Fruit fly (Drosophila melanogaster) whole organism, embryonic: ENCODE data around the gene Prosbeta2R2.

Experiments used
- B-H1 ChIP-seq: fragments of 200-800 bp; sonication (Bioruptor generic); IDR thresholded peaks from 3 replicates; pipeline ENCODE4 v1.3.6; 2022; ENCODE audit warnings: missing biosample characterization, missing genetic modification characterization
- Blimp-1 ChIP-seq: fragments of 200-800 bp; sonication (Bioruptor generic); optimal IDR thresholded peaks from 3 replicates; lab custom pipeline; 2018; ENCODE audit warnings: missing biosample characterization, missing genetic modification characterization, mild to moderate bottlenecking, moderate library complexity, missing genetic modification reagents
- BtbVII ChIP-seq: fragments of 200-800 bp; sonication (Bioruptor generic); optimal IDR thresholded peaks from 3 replicates; lab custom pipeline; 2017; ENCODE audit warnings: missing biosample characterization, mild to moderate bottlenecking, missing genetic modification characterization
- CG10959 ChIP-seq: fragments of 200-800 bp; sonication (Bioruptor generic); IDR thresholded peaks from 2 replicates; pipeline ENCODE4 v1.3.6; 2022; ENCODE audit warnings: missing biosample characterization, missing genetic modification characterization
- CG11398 ChIP-seq: fragments of 200-800 bp; sonication (Bioruptor generic); optimal IDR thresholded peaks from 2 replicates; lab custom pipeline; 2016; ENCODE audit warnings: missing biosample characterization, missing genetic modification characterization
- CG11504 ChIP-seq: fragments of 200-800 bp; sonication (Bioruptor generic); optimal IDR thresholded peaks from 3 replicates; lab custom pipeline; 2019; ENCODE audit warnings: missing biosample characterization, mild to moderate bottlenecking, missing genetic modification characterization, moderate library complexity
- CG11560 ChIP-seq: fragments of 200-800 bp; sonication (Bioruptor generic); IDR thresholded peaks from 3 replicates; pipeline ENCODE4 v1.3.6; 2022; ENCODE audit warnings: missing biosample characterization, missing genetic modification characterization
- CG12071 ChIP-seq: fragments of 200-800 bp; sonication (Bioruptor generic); optimal IDR thresholded peaks from 3 replicates; lab custom pipeline; 2018; ENCODE audit warnings: missing biosample characterization, mild to moderate bottlenecking, missing genetic modification characterization
- CG12104 ChIP-seq: fragments of 200-800 bp; sonication (Bioruptor generic); optimal IDR thresholded peaks from 3 replicates; lab custom pipeline; 2016; ENCODE audit warnings: missing biosample characterization, missing genetic modification characterization
- CG13296 ChIP-seq: fragments of 200-800 bp; sonication (Bioruptor generic); optimal IDR thresholded peaks from 3 replicates; lab custom pipeline; 2018; ENCODE audit warnings: missing biosample characterization, mild to moderate bottlenecking, missing genetic modification characterization
- CG14441 ChIP-seq: fragments of 200-800 bp; sonication (Bioruptor generic); IDR thresholded peaks from 2 replicates; pipeline ENCODE4 v1.3.6; 2022; ENCODE audit warnings: missing biosample characterization, missing genetic modification characterization
- CG1603 ChIP-seq: fragments of 200-800 bp; sonication (Bioruptor generic); optimal IDR thresholded peaks from 2 replicates; lab custom pipeline; 2019; ENCODE audit warnings: missing biosample characterization, mild to moderate bottlenecking, missing genetic modification characterization, moderate library complexity
- CG17361 ChIP-seq: fragments of 200-800 bp; sonication (Bioruptor generic); IDR thresholded peaks from 3 replicates; pipeline ENCODE4 v1.3.6; 2022; ENCODE audit warnings: missing biosample characterization, missing genetic modification characterization
- CG18619 ChIP-seq: fragments of 200-800 bp; sonication (Bioruptor generic); optimal IDR thresholded peaks from 3 replicates; lab custom pipeline; 2017; ENCODE audit warnings: missing biosample characterization, mild to moderate bottlenecking, missing genetic modification characterization
- CG5245 ChIP-seq: fragments of 200-800 bp; sonication (Bioruptor generic); optimal IDR thresholded peaks from 3 replicates; lab custom pipeline; 2016; ENCODE audit warnings: missing biosample characterization, missing genetic modification characterization
- CG6254 ChIP-seq: fragments of 200-800 bp; sonication (Bioruptor generic); optimal IDR thresholded peaks from 3 replicates; lab custom pipeline; 2017; ENCODE audit warnings: mild to moderate bottlenecking, missing biosample characterization, missing genetic modification reagents, missing genetic modification characterization
- CG7357 ChIP-seq: fragments of 200-800 bp; sonication (Bioruptor generic); IDR thresholded peaks from 3 replicates; pipeline ENCODE4 v1.3.6; 2022; ENCODE audit warnings: missing biosample characterization, missing genetic modification characterization
- CG7372 ChIP-seq: fragments of 200-800 bp; sonication (Bioruptor generic); IDR thresholded peaks from 2 replicates; pipeline ENCODE4 v1.3.6; 2022; ENCODE audit warnings: missing biosample characterization, missing genetic modification characterization
- CG7556 ChIP-seq: fragments of 200-800 bp; sonication (Bioruptor generic); optimal IDR thresholded peaks from 2 replicates; lab custom pipeline; 2017; ENCODE audit warnings: missing biosample characterization, mild to moderate bottlenecking, missing genetic modification characterization
- CG8478 ChIP-seq: fragments of >200 bp; optimal IDR thresholded peaks from 2 replicates; lab custom pipeline; 2018
- CG9727 ChIP-seq: fragments of 200-800 bp; sonication (Bioruptor generic); optimal IDR thresholded peaks from 3 replicates; lab custom pipeline; 2017; ENCODE audit warnings: missing biosample characterization, mild to moderate bottlenecking, missing genetic modification characterization
- CG9817 ChIP-seq: fragments of 200-800 bp; sonication (Bioruptor generic); optimal IDR thresholded peaks from 2 replicates; lab custom pipeline; 2018; ENCODE audit warnings: missing biosample characterization, mild to moderate bottlenecking, missing genetic modification characterization, moderate library complexity
- CTCF ChIP-seq: fragments of 200-800 bp; sonication (Bioruptor generic); optimal IDR thresholded peaks from 2 replicates; lab custom pipeline; 2017; ENCODE audit warnings: missing biosample characterization, mild to moderate bottlenecking, missing genetic modification characterization, moderate library complexity
- Hand ChIP-seq: fragments of 200-800 bp; sonication (Bioruptor generic); optimal IDR thresholded peaks from 2 replicates; lab custom pipeline; 2017; ENCODE audit warnings: mild to moderate bottlenecking, missing biosample characterization, missing genetic modification reagents, missing genetic modification characterization
- HmgZ ChIP-seq: fragments of 200-800 bp; sonication (Bioruptor generic); optimal IDR thresholded peaks from 2 replicates; lab custom pipeline; 2018; ENCODE audit warnings: missing biosample characterization, mild to moderate bottlenecking, missing genetic modification characterization
- Hmx ChIP-seq: fragments of 200-800 bp; sonication (Bioruptor generic); optimal IDR thresholded peaks from 2 replicates; lab custom pipeline; 2016; ENCODE audit warnings: missing biosample characterization, missing genetic modification characterization
- Hr78 ChIP-seq, 2 experiments: fragments of 200-800 bp in 1 of 2; fragments of >200 bp in 1 of 2; sonication (Bioruptor generic) in 1 of 2; optimal IDR thresholded peaks; 2 replicates each; lab custom pipeline; 2017 to 2019; ENCODE audit warnings: missing biosample characterization in 2 of 2, missing genetic modification characterization in 2 of 2, mild to moderate bottlenecking in 1 of 2, moderate library complexity in 1 of 2
- Max ChIP-seq: fragments of 200-800 bp; sonication (Bioruptor generic); optimal IDR thresholded peaks from 2 replicates; lab custom pipeline; 2016; ENCODE audit warnings: missing biosample characterization, mild to moderate bottlenecking, missing genetic modification characterization
- Mes4 ChIP-seq: fragments of 200-800 bp; sonication (Bioruptor generic); optimal IDR thresholded peaks from 2 replicates; lab custom pipeline; 2016; ENCODE audit warnings: missing biosample characterization, missing genetic modification characterization
- Oli ChIP-seq: fragments of 200-800 bp; sonication (Bioruptor generic); optimal IDR thresholded peaks from 2 replicates; lab custom pipeline; 2018; ENCODE audit warnings: missing biosample characterization, mild to moderate bottlenecking, missing genetic modification characterization, moderate library complexity
- Optix ChIP-seq: fragments of 200-800 bp; sonication (Bioruptor generic); IDR thresholded peaks from 3 replicates; pipeline ENCODE4 v1.3.6; 2022; ENCODE audit warnings: missing biosample characterization, missing genetic modification characterization
- Side ChIP-seq: fragments of 200-800 bp; sonication (Bioruptor generic); optimal IDR thresholded peaks from 2 replicates; lab custom pipeline; 2016; ENCODE audit warnings: missing biosample characterization, missing genetic modification characterization
- aop ChIP-seq: fragments of 200-800 bp; sonication (Bioruptor generic); IDR thresholded peaks from 2 replicates; pipeline ENCODE4 v1.3.6; 2022; ENCODE audit warnings: missing biosample characterization, missing genetic modification characterization
- bab2 ChIP-seq: fragments of 200-800 bp; sonication (Bioruptor generic); optimal IDR thresholded peaks from 2 replicates; lab custom pipeline; 2016; ENCODE audit warnings: missing biosample characterization, missing genetic modification characterization
- crol ChIP-seq: fragments of 200-800 bp; sonication (Bioruptor generic); IDR thresholded peaks from 2 replicates; pipeline ENCODE4 v1.3.6; 2022; ENCODE audit warnings: missing biosample characterization, missing genetic modification characterization
- gcm2 ChIP-seq: fragments of 200-800 bp; sonication (Bioruptor generic); optimal IDR thresholded peaks from 2 replicates; lab custom pipeline; 2016; ENCODE audit warnings: missing biosample characterization, missing genetic modification characterization
- hkb ChIP-seq, 2 experiments: fragments of 200-800 bp in 1 of 2; fragments of >200 bp in 1 of 2; sonication (Bioruptor generic) in 1 of 2; IDR thresholded peaks in 1 of 2; optimal IDR thresholded peaks in 1 of 2; 2 replicates each; pipeline versions ENCODE4 v1.3.6 to Lab custom; 2017 to 2022; ENCODE audit warnings: missing biosample characterization in 1 of 2, missing genetic modification characterization in 1 of 2
- nerfin-2 ChIP-seq: fragments of 200-800 bp; sonication (Bioruptor generic); IDR thresholded peaks from 2 replicates; pipeline ENCODE4 v1.3.6; 2022; ENCODE audit warnings: missing biosample characterization, missing genetic modification characterization; ENCODE audit not compliant: partially characterized antibody
- odd ChIP-seq: fragments of 200-800 bp; sonication (Bioruptor generic); optimal IDR thresholded peaks from 2 replicates; lab custom pipeline; 2017; ENCODE audit warnings: missing biosample characterization, mild to moderate bottlenecking, missing genetic modification characterization
- psq ChIP-seq: fragments of 200-800 bp; sonication (Bioruptor generic); optimal IDR thresholded peaks from 2 replicates; lab custom pipeline; 2017; ENCODE audit warnings: missing biosample characterization, missing genetic modification characterization
- rib ChIP-seq: fragments of 200-800 bp; sonication (Bioruptor generic); IDR thresholded peaks from 2 replicates; pipeline ENCODE4 v1.3.6; 2022; ENCODE audit warnings: missing biosample characterization, missing genetic modification characterization
- sc ChIP-seq, 3 experiments: fragments of >200 bp in 2 of 3; fragments of 200-800 bp in 1 of 3; sonication (Bioruptor generic) in 1 of 3; optimal IDR thresholded peaks; 2 replicates in 2 of 3; 3 replicates in 1 of 3; lab custom pipeline; 2017; ENCODE audit warnings: mild to moderate bottlenecking in 1 of 3, missing biosample characterization in 1 of 3, missing genetic modification characterization in 1 of 3, missing genetic modification reagents in 1 of 3
- seq ChIP-seq: fragments of 200-800 bp; sonication (Bioruptor generic); IDR thresholded peaks from 2 replicates; pipeline ENCODE4 v1.3.6; 2022; ENCODE audit warnings: missing biosample characterization, missing genetic modification characterization
- tin ChIP-seq: fragments of 200-800 bp; sonication (Bioruptor generic); optimal IDR thresholded peaks from 3 replicates; lab custom pipeline; 2016; ENCODE audit warnings: missing biosample characterization, missing genetic modification characterization
- ttk ChIP-seq: fragments of 200-800 bp; sonication (Bioruptor generic); IDR thresholded peaks from 2 replicates; pipeline ENCODE4 v2.1.2; 2022; ENCODE audit warnings: missing biosample characterization, missing genetic modification characterization
- twi ChIP-seq: fragments of 200-800 bp; optimal IDR thresholded peaks from 2 replicates; lab custom pipeline; 2019; ENCODE audit warnings: missing biosample characterization, mild to moderate bottlenecking, missing genetic modification characterization, moderate library complexity
- unc-4 ChIP-seq: fragments of 200-800 bp; sonication (Bioruptor generic); IDR thresholded peaks from 2 replicates; pipeline ENCODE4 v1.3.6; 2022; ENCODE audit warnings: missing biosample characterization, missing genetic modification characterization; ENCODE audit not compliant: partially characterized antibody
- zfh1 ChIP-seq: fragments of 200-800 bp; sonication (Bioruptor generic); IDR thresholded peaks from 3 replicates; pipeline ENCODE4 v1.3.6; 2022; ENCODE audit warnings: missing biosample characterization, missing genetic modification characterization

Gene Prosbeta2R2

dm6 chr3R:5263311-5264250 is 44.3 kb upstream of the Prosbeta2R2 start (continued):
- peak; percentile 80 for TF ChIP-seq twi (tag; lab: Kevin White, UChicago)
- no peak for TF ChIP-seq CG8478 (lab: Kevin White, UChicago)
- TF ChIP-seq B-H1, result peak; percentile 51; the same call in 2 of the 3 replicates
- peak; percentile 55 for TF ChIP-seq CG12071 (GFP tag; lab: Kevin White, UChicago)
- peak; percentile 89 for TF ChIP-seq odd (GFP tag; lab: Kevin White, UChicago)
- TF ChIP-seq CG6254 (GFP tag; lab: Kevin White, UChicago), result peak; percentile 73
- TF ChIP-seq CG7556, result peak; percentile 92
- TF ChIP-seq tin (GFP tag; lab: Kevin White, UChicago), result peak; percentile 82
- TF ChIP-seq Side (GFP tag; lab: Kevin White, UChicago), result no peak
- TF ChIP-seq rib (GFP tag; lab: Robert Waterston, UW), result peak; percentile 32
- TF ChIP-seq Max, result peak; percentile 69
- peak; percentile 82 for TF ChIP-seq Blimp-1 (GFP tag; lab: Kevin White, UChicago)
- TF ChIP-seq crol (GFP tag; lab: Robert Waterston, UW), result peak; percentile 91
- TF ChIP-seq Optix (GFP tag; lab: Robert Waterston, UW), result peak; percentile 43; the same call in 1 of the 3 replicates
- TF ChIP-seq CG18619, result peak; percentile 92
- peak; percentile 89 for TF ChIP-seq BtbVII (GFP tag; lab: Kevin White, UChicago)
- no peak for TF ChIP-seq unc-4 (GFP tag; lab: Robert Waterston, UW)
- TF ChIP-seq psq (GFP tag; lab: Kevin White, UChicago), result peak; percentile 79
- TF ChIP-seq HmgZ (tag; lab: Kevin White, UChicago), result no peak
- TF ChIP-seq zfh1 (GFP tag; lab: Robert Waterston, UW), result 0 out of 3 replicates have a peak, but pooled peaks have one; percentile 45
- 0 out of 2 replicates have a peak, but pooled peaks have one; percentile 32 for TF ChIP-seq CG10959 (GFP tag; lab: Robert Waterston, UW)
- no peak for TF ChIP-seq nerfin-2
- peak; percentile 73; the same call in 2 of the 3 replicates for TF ChIP-seq CG11560 (tag; lab: Robert Waterston, UW)
- no peak for TF ChIP-seq Mes4
- peak; percentile 73 for TF ChIP-seq Hand (GFP tag; lab: Kevin White, UChicago)
- peak; percentile 11 for TF ChIP-seq gcm2 (GFP tag; lab: Kevin White, UChicago)
- TF ChIP-seq CTCF (GFP tag; lab: Kevin White, UChicago), result peak; percentile 45
- TF ChIP-seq ttk (GFP tag; lab: Robert Waterston, UW), result peak; percentile 70
- TF ChIP-seq CG5245 (GFP tag; lab: Kevin White, UChicago), result peak; percentile 52
- TF ChIP-seq Hmx (GFP tag; lab: Kevin White, UChicago), result no peak
- no peak for TF ChIP-seq hkb (optimal IDR thresholded peaks at IDR 0.05; lab: Kevin White, UChicago)
- TF ChIP-seq hkb (GFP tag; IDR thresholded peaks at IDR 0.05; lab: Robert Waterston, UW), result peak; percentile 68
- TF ChIP-seq bab2 (GFP tag; lab: Kevin White, UChicago), result no peak
- peak; percentile 93 for TF ChIP-seq CG13296 (GFP tag; lab: Kevin White, UChicago)
- TF ChIP-seq sc (optimal IDR thresholded peaks at IDR 0.05; lab: Kevin White, UChicago), result no peak
- TF ChIP-seq sc (GFP tag; optimal IDR thresholded peaks at IDR 0.05; lab: Kevin White, UChicago), result peak; percentile 81
- peak in 1 of 2 experiments; percentile 52 for TF ChIP-seq Hr78 (GFP tag; optimal IDR thresholded peaks at IDR 0.05; lab: Kevin White, UChicago)
- peak; percentile 79 for TF ChIP-seq seq (GFP tag; lab: Robert Waterston, UW)
- TF ChIP-seq CG11398 (GFP tag; lab: Kevin White, UChicago), result no peak
- peak; percentile 97 for TF ChIP-seq CG17361 (GFP tag; lab: Robert Waterston, UW)
- peak; percentile 73 for TF ChIP-seq CG7357 (GFP tag; lab: Robert Waterston, UW)
- TF ChIP-seq CG1603 (tag; lab: Kevin White, UChicago), result peak; percentile 51
- TF ChIP-seq CG11504 (tag; lab: Kevin White, UChicago), result peak; percentile 93
- peak; percentile 71 for TF ChIP-seq CG14441 (GFP tag; lab: Robert Waterston, UW)
- peak; percentile 91 for TF ChIP-seq CG9727
- peak; percentile 79 for TF ChIP-seq CG7372
- TF ChIP-seq aop (GFP tag; lab: Robert Waterston, UW), result no peak
- TF ChIP-seq CG12104 (GFP tag; lab: Kevin White, UChicago), result peak; percentile 80
- peak; percentile 92 for TF ChIP-seq Oli (tag; lab: Kevin White, UChicago)
- peak; percentile 85 for TF ChIP-seq CG9817
